Fruit fly (Drosophila melanogaster) whole organism, embryonic: ENCODE data around the gene Eig71Ej.

Source experiments
- CG10959 ChIP-seq: fragments of 200-800 bp; sonication (Bioruptor generic); IDR thresholded peaks from 2 replicates; pipeline ENCODE4 v1.3.6; 2022; ENCODE audit warnings: missing biosample characterization, missing genetic modification characterization
- CG12659 ChIP-seq: fragments of 200-800 bp; sonication (Bioruptor generic); optimal IDR thresholded peaks from 3 replicates; lab custom pipeline; 2017; ENCODE audit warnings: mild to moderate bottlenecking, missing biosample characterization, missing genetic modification reagents, missing genetic modification characterization
- CG13296 ChIP-seq: fragments of 200-800 bp; sonication (Bioruptor generic); optimal IDR thresholded peaks from 3 replicates; lab custom pipeline; 2018; ENCODE audit warnings: missing biosample characterization, mild to moderate bottlenecking, missing genetic modification characterization
- CG14710 ChIP-seq: fragments of 200-800 bp; sonication (Bioruptor generic); optimal IDR thresholded peaks from 3 replicates; lab custom pipeline; 2019; ENCODE audit warnings: missing biosample characterization, mild to moderate bottlenecking, missing genetic modification characterization, moderate library complexity
- CG15601 ChIP-seq: fragments of 200-800 bp; sonication (Bioruptor generic); optimal IDR thresholded peaks from 3 replicates; lab custom pipeline; 2019; ENCODE audit warnings: missing biosample characterization, mild to moderate bottlenecking, missing genetic modification characterization, moderate library complexity
- CG16815 ChIP-seq: fragments of 200-800 bp; sonication (Bioruptor generic); optimal IDR thresholded peaks from 3 replicates; lab custom pipeline; 2017; ENCODE audit warnings: missing biosample characterization, mild to moderate bottlenecking, missing genetic modification characterization
- CG17328 ChIP-seq: fragments of 200-800 bp; sonication (Bioruptor generic); IDR thresholded peaks from 2 replicates; pipeline ENCODE4 v1.3.6; 2022; ENCODE audit warnings: missing biosample characterization, missing genetic modification characterization
- CG18476 ChIP-seq: fragments of 200-800 bp; sonication (Bioruptor generic); optimal IDR thresholded peaks from 2 replicates; lab custom pipeline; 2016; ENCODE audit warnings: missing biosample characterization, mild to moderate bottlenecking, missing genetic modification characterization
- CG2116 ChIP-seq: fragments of 200-800 bp; sonication (Bioruptor generic); optimal IDR thresholded peaks from 3 replicates; lab custom pipeline; 2018; ENCODE audit warnings: missing biosample characterization, mild to moderate bottlenecking, missing genetic modification characterization
- CG2712 ChIP-seq: fragments of 200-800 bp; optimal IDR thresholded peaks from 3 replicates; lab custom pipeline; 2019; ENCODE audit warnings: missing biosample characterization, mild to moderate bottlenecking, missing genetic modification characterization, moderate library complexity
- CG31388 ChIP-seq: fragments of 200-800 bp; sonication (Bioruptor generic); optimal IDR thresholded peaks from 2 replicates; lab custom pipeline; 2016; ENCODE audit warnings: missing biosample characterization, missing genetic modification characterization
- CG31441 ChIP-seq: fragments of 200-800 bp; sonication (Bioruptor generic); IDR thresholded peaks from 2 replicates; pipeline ENCODE4 v1.3.6; 2022; ENCODE audit warnings: missing biosample characterization, missing genetic modification characterization
- CG33557 ChIP-seq: fragments of 200-800 bp; sonication (Bioruptor generic); optimal IDR thresholded peaks from 2 replicates; lab custom pipeline; 2019; ENCODE audit warnings: missing biosample characterization, mild to moderate bottlenecking, missing genetic modification characterization, moderate library complexity
- CG4820 ChIP-seq: fragments of 200-800 bp; sonication (Bioruptor generic); optimal IDR thresholded peaks from 3 replicates; lab custom pipeline; 2016; ENCODE audit warnings: missing biosample characterization, missing genetic modification characterization
- CG6254 ChIP-seq: fragments of 200-800 bp; sonication (Bioruptor generic); optimal IDR thresholded peaks from 3 replicates; lab custom pipeline; 2017; ENCODE audit warnings: mild to moderate bottlenecking, missing biosample characterization, missing genetic modification reagents, missing genetic modification characterization
- CG6272 ChIP-seq: fragments of 200-800 bp; sonication (Bioruptor generic); IDR thresholded peaks from 2 replicates; pipeline ENCODE4 v1.3.6; 2022; ENCODE audit warnings: missing biosample characterization, missing genetic modification characterization
- CG7556 ChIP-seq: fragments of 200-800 bp; sonication (Bioruptor generic); optimal IDR thresholded peaks from 2 replicates; lab custom pipeline; 2017; ENCODE audit warnings: missing biosample characterization, mild to moderate bottlenecking, missing genetic modification characterization
- CG8924 ChIP-seq: fragments of 200-800 bp; optimal IDR thresholded peaks from 3 replicates; lab custom pipeline; 2019; ENCODE audit warnings: missing biosample characterization, mild to moderate bottlenecking, missing genetic modification characterization, moderate library complexity
- CoRest ChIP-seq: fragments of 200-800 bp; sonication (Bioruptor generic); optimal IDR thresholded peaks from 3 replicates; lab custom pipeline; 2018; ENCODE audit warnings: missing biosample characterization, mild to moderate bottlenecking, missing genetic modification characterization, moderate library complexity
- D ChIP-seq, 2 experiments: fragments of 200-800 bp in 1 of 2; fragments of >200 bp in 1 of 2; sonication (Bioruptor generic) in 1 of 2; optimal IDR thresholded peaks; 2 replicates in 1 of 2; 3 replicates in 1 of 2; lab custom pipeline; 2017; ENCODE audit warnings: mild to moderate bottlenecking in 1 of 2, missing biosample characterization in 1 of 2, missing genetic modification characterization in 1 of 2, missing genetic modification reagents in 1 of 2
- E2f2 ChIP-seq: fragments of 200-800 bp; sonication (Bioruptor generic); IDR thresholded peaks from 2 replicates; pipeline ENCODE4 v1.3.6; 2022; ENCODE audit warnings: missing biosample characterization, missing genetic modification characterization
- Elba2 ChIP-seq: fragments of 200-800 bp; sonication (Bioruptor generic); optimal IDR thresholded peaks from 3 replicates; lab custom pipeline; 2016; ENCODE audit warnings: missing biosample characterization, missing genetic modification characterization
- Ets65A ChIP-seq: fragments of 200-800 bp; sonication (Bioruptor generic); peaks from one replicate; lab custom pipeline; 2016; ENCODE audit warnings: missing biosample characterization, missing genetic modification characterization
- Hr3 ChIP-seq: fragments of 200-800 bp; sonication (Bioruptor generic); optimal IDR thresholded peaks from 3 replicates; lab custom pipeline; 2016; ENCODE audit warnings: missing biosample characterization, missing genetic modification characterization
- Hr51 ChIP-seq, 2 experiments: fragments of 200-800 bp; sonication (Bioruptor generic); optimal IDR thresholded peaks; 2 replicates in 1 of 2; 3 replicates in 1 of 2; lab custom pipeline; 2016 to 2018; ENCODE audit warnings: missing biosample characterization in 2 of 2, missing genetic modification characterization in 2 of 2, mild to moderate bottlenecking in 1 of 2, moderate library complexity in 1 of 2
- Jarid2 ChIP-seq: fragments of 200-800 bp; sonication (Bioruptor generic); optimal IDR thresholded peaks from 3 replicates; lab custom pipeline; 2017; ENCODE audit warnings: mild to moderate bottlenecking, missing biosample characterization, missing genetic modification reagents, missing genetic modification characterization
- Opbp ChIP-seq: fragments of 200-800 bp; sonication (Bioruptor generic); IDR thresholded peaks from 3 replicates; pipeline ENCODE4 v1.3.6; 2022; ENCODE audit warnings: missing biosample characterization, missing genetic modification characterization; ENCODE audit not compliant: partially characterized antibody
- Pdp1 ChIP-seq, 2 experiments: fragments of 200-800 bp; sonication (Bioruptor generic); optimal IDR thresholded peaks; 3 replicates each; lab custom pipeline; 2016; ENCODE audit warnings: missing biosample characterization in 2 of 2, missing genetic modification characterization in 2 of 2, mild to moderate bottlenecking in 1 of 2, moderate library complexity in 1 of 2
- Poxn ChIP-seq: fragments of 200-800 bp; sonication (Bioruptor generic); IDR thresholded peaks from 2 replicates; pipeline ENCODE4 v1.3.6; 2022; ENCODE audit warnings: missing biosample characterization, missing genetic modification characterization
- Sox100B ChIP-seq: fragments of 200-800 bp; sonication (Bioruptor generic); optimal IDR thresholded peaks from 3 replicates; lab custom pipeline; 2018; ENCODE audit warnings: missing biosample characterization, mild to moderate bottlenecking, missing genetic modification characterization
- Ssrp ChIP-seq: fragments of 200-800 bp; sonication (Bioruptor generic); optimal IDR thresholded peaks from 2 replicates; lab custom pipeline; 2018; ENCODE audit warnings: missing biosample characterization, mild to moderate bottlenecking, missing genetic modification characterization, moderate library complexity
- Stat92E ChIP-seq, 3 experiments: fragments of >200 bp in 2 of 3; fragments of 200-800 bp in 1 of 3; sonication (Bioruptor generic) in 1 of 3; optimal IDR thresholded peaks; 2 replicates each; lab custom pipeline; 2017 to 2019; ENCODE audit warnings: missing biosample characterization in 3 of 3, missing genetic modification characterization in 3 of 3, mild to moderate bottlenecking in 1 of 3, moderate library complexity in 1 of 3
- cad ChIP-seq: fragments of >200 bp; optimal IDR thresholded peaks from 2 replicates; lab custom pipeline; 2017; ENCODE audit warnings: missing biosample characterization, missing genetic modification characterization
- dmrt11E ChIP-seq: fragments of 200-800 bp; sonication (Bioruptor generic); optimal IDR thresholded peaks from 3 replicates; lab custom pipeline; 2018; ENCODE audit warnings: missing biosample characterization, mild to moderate bottlenecking, missing genetic modification characterization, moderate library complexity
- dmrt99B ChIP-seq: fragments of 200-800 bp; sonication (Bioruptor generic); optimal IDR thresholded peaks from 2 replicates; lab custom pipeline; 2018; ENCODE audit warnings: missing biosample characterization, mild to moderate bottlenecking, missing genetic modification characterization, moderate library complexity
- ewg ChIP-seq: fragments of 200-800 bp; sonication (Bioruptor generic); optimal IDR thresholded peaks from 3 replicates; lab custom pipeline; 2017; ENCODE audit warnings: mild to moderate bottlenecking, missing biosample characterization, missing genetic modification reagents, missing genetic modification characterization
- fd96Cb ChIP-seq: fragments of 200-800 bp; sonication (Bioruptor generic); optimal IDR thresholded peaks from 2 replicates; lab custom pipeline; 2018; ENCODE audit warnings: missing biosample characterization, mild to moderate bottlenecking, missing genetic modification characterization, moderate library complexity
- gro ChIP-seq: fragments of 200-800 bp; sonication (Bioruptor generic); optimal IDR thresholded peaks from 2 replicates; lab custom pipeline; 2016; ENCODE audit warnings: missing biosample characterization, missing genetic modification characterization
- nerfin-1 ChIP-seq: fragments of 200-800 bp; sonication (Bioruptor generic); optimal IDR thresholded peaks from 3 replicates; lab custom pipeline; 2019; ENCODE audit warnings: missing biosample characterization, mild to moderate bottlenecking, missing genetic modification characterization, moderate library complexity
- phol ChIP-seq: fragments of 200-800 bp; sonication (Bioruptor generic); optimal IDR thresholded peaks from 3 replicates; lab custom pipeline; 2018; ENCODE audit warnings: missing biosample characterization, mild to moderate bottlenecking, missing genetic modification characterization, moderate library complexity
- psq ChIP-seq: fragments of 200-800 bp; sonication (Bioruptor generic); optimal IDR thresholded peaks from 2 replicates; lab custom pipeline; 2017; ENCODE audit warnings: missing biosample characterization, missing genetic modification characterization
- row ChIP-seq: fragments of 200-800 bp; sonication (Bioruptor generic); IDR thresholded peaks from 3 replicates; pipeline ENCODE4 v1.3.6; 2022; ENCODE audit warnings: missing biosample characterization, missing genetic modification characterization
- sens ChIP-seq: fragments of 200-800 bp; sonication (Bioruptor generic); peaks from one replicate; lab custom pipeline; 2016; ENCODE audit warnings: missing biosample characterization, missing genetic modification characterization
- sr ChIP-seq: fragments of 200-800 bp; sonication (Bioruptor generic); IDR thresholded peaks from 3 replicates; pipeline ENCODE4 v1.3.6; 2022; ENCODE audit warnings: missing biosample characterization, missing genetic modification characterization
- tio ChIP-seq: fragments of 200-800 bp; sonication (Bioruptor generic); optimal IDR thresholded peaks from 2 replicates; lab custom pipeline; 2017; ENCODE audit warnings: missing biosample characterization, missing genetic modification characterization, inconsistent platforms
- yki ChIP-seq: fragments of >200 bp; optimal IDR thresholded peaks from 3 replicates; lab custom pipeline; 2018
- zf30C ChIP-seq: fragments of 200-800 bp; sonication (Bioruptor generic); optimal IDR thresholded peaks from 3 replicates; lab custom pipeline; 2018; ENCODE audit warnings: missing biosample characterization, mild to moderate bottlenecking, missing genetic modification characterization
- zfh2 ChIP-seq: fragments of 200-800 bp; sonication (Bioruptor generic); optimal IDR thresholded peaks from 2 replicates; lab custom pipeline; 2016; ENCODE audit warnings: missing biosample characterization, missing genetic modification characterization

Eig71Ej gene

dm6 chr3L:15692794-15693532 lies 32.1 kb upstream of the Eig71Ej start:
- TF ChIP-seq Jarid2 (no peak), psq (GFP tag; lab: Kevin White, UChicago) (no peak), Stat92E (GFP tag; optimal IDR thresholded peaks at IDR 0.05; lab: Kevin White, UChicago) (peak in 1 of 3 experiments; percentile 72), Ets65A (GFP tag; lab: Kevin White, UChicago) (no peak), Ssrp (peak; percentile 69), E2f2 (GFP tag; lab: Robert Waterston, UW) (no peak), Pdp1 (GFP tag; optimal IDR thresholded peaks at IDR 0.05; lab: Kevin White, UChicago) (peak in 1 of 2 experiments; percentile 35), row (GFP tag; lab: Robert Waterston, UW) (0 out of 3 replicates have a peak, but pooled peaks have one; percentile 20), Hr51 (GFP tag; optimal IDR thresholded peaks at IDR 0.05; lab: Kevin White, UChicago) (peak in 1 of 2 experiments; percentile 55), CG31388 (GFP tag; lab: Kevin White, UChicago) (no peak), CG13296 (no peak), nerfin-1 (tag; lab: Kevin White, UChicago) (peak; percentile 2), CG18476 (GFP tag; lab: Kevin White, UChicago) (peak; percentile 31), CG6254 (GFP tag; lab: Kevin White, UChicago) (peak; percentile 32), zfh2 (GFP tag; lab: Kevin White, UChicago) (no peak), CG15601 (tag; lab: Kevin White, UChicago) (peak; percentile 28), Sox100B (GFP tag; lab: Kevin White, UChicago) (peak; percentile 77), CG17328 (0 out of 2 replicates have a peak, but pooled peaks have one; percentile 12), CG16815 (GFP tag; lab: Kevin White, UChicago) (peak; percentile 20), gro (GFP tag; lab: Kevin White, UChicago) (no peak), sr (GFP tag; lab: Robert Waterston, UW) (0 out of 3 replicates have a peak, but pooled peaks have one; percentile 16), CG12659 (GFP tag; lab: Kevin White, UChicago) (peak; percentile 8), CG14710 (tag; lab: Kevin White, UChicago) (peak; percentile 72), CG6272 (GFP tag; lab: Robert Waterston, UW) (no peak), CG33557 (GFP tag; lab: Kevin White, UChicago) (peak; percentile 53), tio (GFP tag; lab: Kevin White, UChicago) (peak; percentile 54), phol (tag; lab: Kevin White, UChicago) (peak; percentile 78), Poxn (GFP tag; lab: Robert Waterston, UW) (no peak), yki (lab: Kevin White, UChicago) (no peak), dmrt99B (peak; percentile 49), CG31441 (GFP tag; lab: Robert Waterston, UW) (peak; percentile 63), sens (GFP tag; lab: Kevin White, UChicago) (peak; percentile 69), Opbp (GFP tag; lab: Robert Waterston, UW) (no peak), CG8924 (tag; lab: Kevin White, UChicago) (peak; percentile 39), Elba2 (no peak), cad (GFP tag; lab: Kevin White, UChicago) (no peak), ewg (peak; percentile 19), zf30C (GFP tag; lab: Kevin White, UChicago) (peak; percentile 4), fd96Cb (peak; percentile 62), Hr3 (GFP tag; lab: Kevin White, UChicago) (peak; percentile 36), CG2712 (tag; lab: Kevin White, UChicago) (peak; percentile 68), CG2116 (GFP tag; lab: Kevin White, UChicago) (peak; percentile 11), D (optimal IDR thresholded peaks at IDR 0.05; lab: Kevin White, UChicago) (no peak), D (GFP tag; optimal IDR thresholded peaks at IDR 0.05; lab: Kevin White, UChicago) (peak; percentile 56), CG4820 (peak; percentile 20), CG10959 (GFP tag; lab: Robert Waterston, UW) (0 out of 2 replicates have a peak, but pooled peaks have one; percentile 8), CoRest (tag; lab: Kevin White, UChicago) (peak; percentile 47), dmrt11E (tag; lab: Kevin White, UChicago) (peak; percentile 80), CG7556 (GFP tag; lab: Kevin White, UChicago) (peak; percentile 38)
